Fruit fly (Drosophila melanogaster) whole organism, embryonic: Measurements from ENCODE around the gene CG2256.
A peak's percentile ranks its signal among the peaks of the same experiment; 100 is the strongest.

Experiments
- Asciz ChIP-seq: fragments of 200-800 bp; sonication (Bioruptor generic); optimal IDR thresholded peaks from 2 replicates; lab custom pipeline; 2017; ENCODE audit warnings: missing biosample characterization, mild to moderate bottlenecking, missing genetic modification characterization, missing genetic modification reagents
- BEAF-32 ChIP-seq: fragments of 200-800 bp; sonication (Bioruptor generic); optimal IDR thresholded peaks from 3 replicates; lab custom pipeline; 2017; ENCODE audit warnings: missing biosample characterization, missing genetic modification characterization, mild to moderate bottlenecking, moderate library complexity, missing genetic modification reagents
- C15 ChIP-seq: fragments of 200-800 bp; sonication (Bioruptor generic); IDR thresholded peaks from 3 replicates; pipeline ENCODE4 v1.3.6; 2022; ENCODE audit warnings: missing biosample characterization, missing genetic modification characterization
- CG10565 ChIP-seq: fragments of 200-800 bp; sonication (Bioruptor generic); optimal IDR thresholded peaks from 3 replicates; lab custom pipeline; 2016; ENCODE audit warnings: missing biosample characterization, mild to moderate bottlenecking, missing genetic modification characterization
- CG10979 ChIP-seq: fragments of 200-800 bp; sonication (Bioruptor generic); optimal IDR thresholded peaks from 2 replicates; lab custom pipeline; 2018; ENCODE audit warnings: missing biosample characterization, mild to moderate bottlenecking, missing genetic modification characterization, moderate library complexity
- CG11723 ChIP-seq: fragments of 200-800 bp; sonication (Bioruptor generic); optimal IDR thresholded peaks from 2 replicates; lab custom pipeline; 2017; ENCODE audit warnings: missing biosample characterization, mild to moderate bottlenecking, missing genetic modification characterization
- CG12071 ChIP-seq: fragments of 200-800 bp; sonication (Bioruptor generic); optimal IDR thresholded peaks from 3 replicates; lab custom pipeline; 2018; ENCODE audit warnings: missing biosample characterization, mild to moderate bottlenecking, missing genetic modification characterization
- CG12236 ChIP-seq: fragments of 200-800 bp; sonication (Bioruptor generic); optimal IDR thresholded peaks from 2 replicates; lab custom pipeline; 2016; ENCODE audit warnings: missing biosample characterization, missing genetic modification characterization
- CG15269 ChIP-seq: fragments of 200-800 bp; sonication (Bioruptor generic); optimal IDR thresholded peaks from 2 replicates; lab custom pipeline; 2018; ENCODE audit warnings: missing biosample characterization, mild to moderate bottlenecking, missing genetic modification characterization, moderate library complexity
- CG15514 ChIP-seq: fragments of 200-800 bp; sonication (Bioruptor generic); optimal IDR thresholded peaks from 3 replicates; lab custom pipeline; 2017; ENCODE audit warnings: missing biosample characterization, missing genetic modification characterization, mild to moderate bottlenecking, moderate library complexity, missing genetic modification reagents
- CG17359 ChIP-seq: fragments of 200-800 bp; sonication (Bioruptor generic); optimal IDR thresholded peaks from 3 replicates; lab custom pipeline; 2018; ENCODE audit warnings: missing biosample characterization, mild to moderate bottlenecking, missing genetic modification characterization, moderate library complexity
- CG17385 ChIP-seq: fragments of 200-800 bp; sonication (Bioruptor generic); optimal IDR thresholded peaks from 3 replicates; lab custom pipeline; 2018; ENCODE audit warnings: missing biosample characterization, mild to moderate bottlenecking, missing genetic modification characterization
- CG17802 ChIP-seq: fragments of 200-800 bp; sonication (Bioruptor generic); optimal IDR thresholded peaks from 2 replicates; lab custom pipeline; 2018; ENCODE audit warnings: missing biosample characterization, mild to moderate bottlenecking, missing genetic modification characterization, moderate library complexity
- CG18476 ChIP-seq: fragments of 200-800 bp; sonication (Bioruptor generic); optimal IDR thresholded peaks from 2 replicates; lab custom pipeline; 2016; ENCODE audit warnings: missing biosample characterization, mild to moderate bottlenecking, missing genetic modification characterization
- CG18599 ChIP-seq: fragments of 200-800 bp; sonication (Bioruptor generic); optimal IDR thresholded peaks from 3 replicates; lab custom pipeline; 2017; ENCODE audit warnings: missing biosample characterization, missing genetic modification characterization, mild to moderate bottlenecking, moderate library complexity, missing genetic modification reagents
- CG3281 ChIP-seq: fragments of 200-800 bp; sonication (Bioruptor generic); optimal IDR thresholded peaks from 3 replicates; lab custom pipeline; 2017; ENCODE audit warnings: missing biosample characterization, mild to moderate bottlenecking, missing genetic modification characterization
- CG3995 ChIP-seq: fragments of 200-800 bp; sonication (Bioruptor generic); optimal IDR thresholded peaks from 3 replicates; lab custom pipeline; 2016; ENCODE audit warnings: missing biosample characterization, missing genetic modification characterization
- CG4707 ChIP-seq: fragments of 200-800 bp; sonication (Bioruptor generic); optimal IDR thresholded peaks from 2 replicates; lab custom pipeline; 2018; ENCODE audit warnings: missing biosample characterization, mild to moderate bottlenecking, missing genetic modification characterization, moderate library complexity
- CG8478 ChIP-seq: fragments of >200 bp; optimal IDR thresholded peaks from 2 replicates; lab custom pipeline; 2018
- CG9437 ChIP-seq: fragments of 200-800 bp; sonication (Bioruptor generic); optimal IDR thresholded peaks from 2 replicates; lab custom pipeline; 2018; ENCODE audit warnings: missing biosample characterization, mild to moderate bottlenecking, missing genetic modification characterization
- Camta ChIP-seq: fragments of 200-800 bp; sonication (Bioruptor generic); optimal IDR thresholded peaks from 2 replicates; lab custom pipeline; 2016; ENCODE audit warnings: missing biosample characterization, missing genetic modification characterization
- E2f1 ChIP-seq: fragments of 200-800 bp; sonication (Bioruptor generic); IDR thresholded peaks from 2 replicates; pipeline ENCODE4 v1.3.6; 2022; ENCODE audit warnings: missing biosample characterization, missing genetic modification characterization
- Lim3 ChIP-seq: fragments of 200-800 bp; sonication (Bioruptor generic); IDR thresholded peaks from 2 replicates; pipeline ENCODE4 v1.3.6; 2022; ENCODE audit warnings: missing biosample characterization, missing genetic modification characterization
- NK7.1 ChIP-seq: fragments of 200-800 bp; sonication (Bioruptor generic); optimal IDR thresholded peaks from 3 replicates; lab custom pipeline; 2016; ENCODE audit warnings: missing biosample characterization, missing genetic modification characterization
- Neu2 ChIP-seq: fragments of 200-800 bp; sonication (Bioruptor generic); optimal IDR thresholded peaks from 3 replicates; lab custom pipeline; 2016; ENCODE audit warnings: missing biosample characterization, missing genetic modification characterization, borderline replicate concordance
- NfI ChIP-seq: fragments of 200-800 bp; sonication (Bioruptor generic); optimal IDR thresholded peaks from 3 replicates; lab custom pipeline; 2018; ENCODE audit warnings: missing biosample characterization, mild to moderate bottlenecking, missing genetic modification characterization, moderate library complexity
- ac ChIP-seq: fragments of 200-800 bp; sonication (Bioruptor generic); optimal IDR thresholded peaks from 3 replicates; lab custom pipeline; 2017; ENCODE audit warnings: missing biosample characterization, mild to moderate bottlenecking, missing genetic modification characterization
- bcd ChIP-seq: fragments of 200-800 bp; sonication (Bioruptor generic); optimal IDR thresholded peaks from 2 replicates; lab custom pipeline; 2017; ENCODE audit warnings: missing biosample characterization, mild to moderate bottlenecking, missing genetic modification characterization
- bsh ChIP-seq, 2 experiments: fragments of 200-800 bp; sonication (Bioruptor generic); optimal IDR thresholded peaks; 2 replicates each; lab custom pipeline; 2017 to 2018; ENCODE audit warnings: mild to moderate bottlenecking in 2 of 2, missing biosample characterization in 2 of 2, missing genetic modification characterization in 2 of 2, moderate library complexity in 1 of 2
- cato ChIP-seq: fragments of 200-800 bp; sonication (Bioruptor generic); optimal IDR thresholded peaks from 2 replicates; lab custom pipeline; 2016; ENCODE audit warnings: missing biosample characterization, missing genetic modification characterization, borderline replicate concordance
- cwo ChIP-seq: fragments of 200-800 bp; sonication (Bioruptor generic); optimal IDR thresholded peaks from 3 replicates; lab custom pipeline; 2017; ENCODE audit warnings: missing biosample characterization, missing genetic modification characterization, mild to moderate bottlenecking, moderate library complexity, missing genetic modification reagents
- en ChIP-seq: fragments of 200-800 bp; sonication (Bioruptor generic); optimal IDR thresholded peaks from 2 replicates; lab custom pipeline; 2016; ENCODE audit warnings: missing biosample characterization, missing genetic modification characterization
- fd102C ChIP-seq: fragments of 200-800 bp; sonication (Bioruptor generic); optimal IDR thresholded peaks from 2 replicates; lab custom pipeline; 2018; ENCODE audit warnings: missing biosample characterization, mild to moderate bottlenecking, missing genetic modification characterization, moderate library complexity
- fru ChIP-seq: fragments of >200 bp; optimal IDR thresholded peaks from 2 replicates; lab custom pipeline; 2017
- gcm2 ChIP-seq: fragments of 200-800 bp; sonication (Bioruptor generic); optimal IDR thresholded peaks from 2 replicates; lab custom pipeline; 2016; ENCODE audit warnings: missing biosample characterization, missing genetic modification characterization
- gem ChIP-seq: fragments of 200-800 bp; sonication (Bioruptor generic); optimal IDR thresholded peaks from 2 replicates; lab custom pipeline; 2019; ENCODE audit warnings: missing biosample characterization, mild to moderate bottlenecking, missing genetic modification characterization, moderate library complexity
- grn ChIP-seq: fragments of 200-800 bp; sonication (Bioruptor generic); optimal IDR thresholded peaks from 3 replicates; lab custom pipeline; 2017; ENCODE audit warnings: missing biosample characterization, missing genetic modification characterization
- gro ChIP-seq: fragments of 200-800 bp; sonication (Bioruptor generic); optimal IDR thresholded peaks from 2 replicates; lab custom pipeline; 2016; ENCODE audit warnings: missing biosample characterization, missing genetic modification characterization
- hb ChIP-seq: fragments of 200-800 bp; sonication (Bioruptor generic); IDR thresholded peaks from 3 replicates; pipeline ENCODE4 v1.3.6; 2022; ENCODE audit warnings: missing biosample characterization, missing genetic modification characterization; ENCODE audit not compliant: partially characterized antibody
- hth ChIP-seq: fragments of >200 bp; optimal IDR thresholded peaks from 2 replicates; lab custom pipeline; 2017; ENCODE audit warnings: inconsistent platforms
- ken ChIP-seq: fragments of 200-800 bp; sonication (Bioruptor generic); IDR thresholded peaks from 3 replicates; pipeline ENCODE4 v1.3.6; 2022; ENCODE audit warnings: missing biosample characterization, missing genetic modification characterization
- kni ChIP-seq: fragments of 200-800 bp; sonication (Bioruptor generic); optimal IDR thresholded peaks from 3 replicates; lab custom pipeline; 2017; ENCODE audit warnings: mild to moderate bottlenecking, missing biosample characterization, missing genetic modification reagents, missing genetic modification characterization
- lbe ChIP-seq: fragments of 200-800 bp; sonication (Bioruptor generic); optimal IDR thresholded peaks from 2 replicates; lab custom pipeline; 2016; ENCODE audit warnings: missing biosample characterization, mild to moderate bottlenecking, missing genetic modification characterization
- luna ChIP-seq: fragments of 200-800 bp; sonication (Bioruptor generic); optimal IDR thresholded peaks from 2 replicates; lab custom pipeline; 2016; ENCODE audit warnings: missing biosample characterization, missing genetic modification characterization
- pnt ChIP-seq: fragments of 200-800 bp; sonication (Bioruptor generic); optimal IDR thresholded peaks from 3 replicates; lab custom pipeline; 2016; ENCODE audit warnings: missing biosample characterization, missing genetic modification characterization
- slbo ChIP-seq: fragments of 200-800 bp; sonication (Bioruptor generic); IDR thresholded peaks from 2 replicates; pipeline ENCODE4 v1.3.6; 2022; ENCODE audit warnings: missing biosample characterization, missing genetic modification characterization
- slou ChIP-seq: fragments of 200-800 bp; sonication (Bioruptor generic); optimal IDR thresholded peaks from 3 replicates; lab custom pipeline; 2016; ENCODE audit warnings: missing biosample characterization, missing genetic modification characterization
- tll ChIP-seq, 2 experiments: fragments of 200-800 bp in 1 of 2; fragments of >200 bp in 1 of 2; sonication (Bioruptor generic) in 1 of 2; optimal IDR thresholded peaks; 2 replicates each; lab custom pipeline; 2017 to 2019; ENCODE audit warnings: missing biosample characterization in 2 of 2, missing genetic modification characterization in 2 of 2, mild to moderate bottlenecking in 1 of 2, moderate library complexity in 1 of 2
- tup ChIP-seq: fragments of 200-800 bp; sonication (Bioruptor generic); optimal IDR thresholded peaks from 2 replicates; lab custom pipeline; 2016; ENCODE audit warnings: missing biosample characterization, mild to moderate bottlenecking, missing genetic modification characterization, moderate library complexity
- wek ChIP-seq: fragments of 200-800 bp; sonication (Bioruptor generic); optimal IDR thresholded peaks from 3 replicates; lab custom pipeline; 2018; ENCODE audit warnings: missing biosample characterization, mild to moderate bottlenecking, missing genetic modification characterization, moderate library complexity
- z ChIP-seq: fragments of 200-800 bp; sonication (Bioruptor generic); IDR thresholded peaks from 3 replicates; pipeline ENCODE4 v1.3.6; 2022; ENCODE audit warnings: missing biosample characterization, missing genetic modification characterization

The CG2256 gene

dm6 chrX:8125224-8125649, 38.2 kb upstream of the CG2256 start (continued):
- TF ChIP-seq z (GFP tag; lab: Robert Waterston, UW), result no peak
- peak; percentile 57 for TF ChIP-seq CG17385 (GFP tag; lab: Kevin White, UChicago)
- no peak for TF ChIP-seq wek (GFP tag; lab: Kevin White, UChicago)
- peak; percentile 15 for TF ChIP-seq CG3281 (GFP tag; lab: Kevin White, UChicago)
- TF ChIP-seq pnt, result no peak
- no peak for TF ChIP-seq CG8478
- TF ChIP-seq CG11723 (GFP tag; lab: Kevin White, UChicago), result peak; percentile 13
- TF ChIP-seq NK7.1 (GFP tag; lab: Kevin White, UChicago), result no peak
- TF ChIP-seq cato (GFP tag; lab: Kevin White, UChicago), result peak; percentile 9
- TF ChIP-seq BEAF-32, result no peak
- TF ChIP-seq grn (GFP tag; lab: Kevin White, UChicago), result no peak
- no peak for TF ChIP-seq ken
- no peak for TF ChIP-seq Lim3
- no peak for TF ChIP-seq kni (GFP tag; lab: Kevin White, UChicago)
- TF ChIP-seq slou, result no peak
- TF ChIP-seq CG3995 (GFP tag; lab: Kevin White, UChicago), result no peak
- no peak for TF ChIP-seq CG12071 (GFP tag; lab: Kevin White, UChicago)
- no peak for TF ChIP-seq tup (GFP tag; lab: Kevin White, UChicago)
- TF ChIP-seq gem (tag; lab: Kevin White, UChicago), result peak; percentile 75
- no peak for TF ChIP-seq gcm2
- TF ChIP-seq Asciz (GFP tag; lab: Kevin White, UChicago), result peak; percentile 55
- peak; percentile 4 for TF ChIP-seq cwo (GFP tag; lab: Kevin White, UChicago)
- no peak for TF ChIP-seq ac (GFP tag; lab: Kevin White, UChicago)
- TF ChIP-seq tll (GFP tag; optimal IDR thresholded peaks at IDR 0.05; lab: Kevin White, UChicago), result no peak
- no peak for TF ChIP-seq lbe (GFP tag; lab: Kevin White, UChicago)
- 0 out of 2 replicates have a peak, but pooled peaks have one; percentile 42 for TF ChIP-seq E2f1
- TF ChIP-seq hth (lab: Kevin White, UChicago), result no peak
- TF ChIP-seq gro, result no peak
- no peak for TF ChIP-seq CG12236 (GFP tag; lab: Kevin White, UChicago)
- peak; percentile 64 for TF ChIP-seq CG9437 (GFP tag; lab: Kevin White, UChicago)
- no peak for TF ChIP-seq fru
- TF ChIP-seq slbo (GFP tag; lab: Robert Waterston, UW), result 0 out of 2 replicates have a peak, but pooled peaks have one; percentile 29
- no peak for TF ChIP-seq Camta (GFP tag; lab: Kevin White, UChicago)
- no peak for TF ChIP-seq en
- no peak for TF ChIP-seq fd102C (GFP tag; lab: Kevin White, UChicago)
- TF ChIP-seq CG17359 (tag; lab: Kevin White, UChicago), result peak; percentile 65
- no peak for TF ChIP-seq CG18599 (GFP tag; lab: Kevin White, UChicago)
- TF ChIP-seq CG10565 (GFP tag; lab: Kevin White, UChicago), result no peak
- peak; percentile 69 for TF ChIP-seq CG10979 (tag; lab: Kevin White, UChicago)
- no peak for TF ChIP-seq C15 (GFP tag; lab: Robert Waterston, UW)
- no peak for TF ChIP-seq CG17802
- peak; percentile 45 for TF ChIP-seq CG15269 (tag; lab: Kevin White, UChicago)
- TF ChIP-seq CG4707, result peak; percentile 68
- no peak for TF ChIP-seq CG18476 (GFP tag; lab: Kevin White, UChicago)
- no peak for TF ChIP-seq hb (GFP tag; lab: Robert Waterston, UW)
- TF ChIP-seq Neu2 (GFP tag; lab: Kevin White, UChicago), result no peak
- TF ChIP-seq bsh (GFP tag; optimal IDR thresholded peaks at IDR 0.05; lab: Kevin White, UChicago), result peak in 1 of 2 experiments; percentile 60
- TF ChIP-seq bcd (GFP tag; lab: Kevin White, UChicago), result peak; percentile 50
- peak; percentile 8 for TF ChIP-seq NfI
- TF ChIP-seq luna (GFP tag; lab: Kevin White, UChicago), result no peak
- no peak for TF ChIP-seq CG15514 (GFP tag; lab: Kevin White, UChicago)
